Fruit fly (Drosophila melanogaster) whole organism, embryonic: ENCODE measurements around the gene mib1.

Experiments used
- Abd-B ChIP-seq: fragments of 200-800 bp; sonication (Bioruptor generic); optimal IDR thresholded peaks from 2 replicates; lab custom pipeline; 2018; ENCODE audit warnings: missing biosample characterization, mild to moderate bottlenecking, missing genetic modification characterization, moderate library complexity
- Ada2b ChIP-seq: fragments of 200-800 bp; sonication (Bioruptor generic); IDR thresholded peaks from 2 replicates; pipeline ENCODE4 v1.3.6; 2022; ENCODE audit warnings: missing biosample characterization, missing genetic modification characterization
- CG10209 ChIP-seq: fragments of 200-800 bp; sonication (Bioruptor generic); optimal IDR thresholded peaks from 3 replicates; lab custom pipeline; 2017; ENCODE audit warnings: missing biosample characterization, mild to moderate bottlenecking, missing genetic modification characterization, missing genetic modification reagents
- CG10654 ChIP-seq: fragments of 200-800 bp; sonication (Bioruptor generic); optimal IDR thresholded peaks from 2 replicates; lab custom pipeline; 2016; ENCODE audit warnings: missing biosample characterization, missing genetic modification characterization
- CG12219 ChIP-seq: fragments of 200-800 bp; sonication (Bioruptor generic); optimal IDR thresholded peaks from 3 replicates; lab custom pipeline; 2018; ENCODE audit warnings: missing biosample characterization, mild to moderate bottlenecking, missing genetic modification characterization
- CG1233 ChIP-seq: fragments of 200-800 bp; sonication (Bioruptor generic); optimal IDR thresholded peaks from 4 replicates; lab custom pipeline; 2018; ENCODE audit warnings: missing biosample characterization, mild to moderate bottlenecking, missing genetic modification characterization
- CG12769 ChIP-seq: fragments of 200-800 bp; sonication (Bioruptor generic); optimal IDR thresholded peaks from 2 replicates; lab custom pipeline; 2019; ENCODE audit warnings: missing biosample characterization, mild to moderate bottlenecking, missing genetic modification characterization, moderate library complexity
- CG13123 ChIP-seq: fragments of 200-800 bp; sonication (Bioruptor generic); optimal IDR thresholded peaks from 2 replicates; lab custom pipeline; 2016; ENCODE audit warnings: missing biosample characterization, missing genetic modification characterization
- CG13296 ChIP-seq: fragments of 200-800 bp; sonication (Bioruptor generic); optimal IDR thresholded peaks from 3 replicates; lab custom pipeline; 2018; ENCODE audit warnings: missing biosample characterization, mild to moderate bottlenecking, missing genetic modification characterization
- CG14441 ChIP-seq: fragments of 200-800 bp; sonication (Bioruptor generic); IDR thresholded peaks from 2 replicates; pipeline ENCODE4 v1.3.6; 2022; ENCODE audit warnings: missing biosample characterization, missing genetic modification characterization
- CG14667 ChIP-seq: fragments of 200-800 bp; sonication (Bioruptor generic); IDR thresholded peaks from 2 replicates; pipeline ENCODE4 v1.3.6; 2022; ENCODE audit warnings: missing biosample characterization, missing genetic modification characterization
- CG15479 ChIP-seq: fragments of 200-800 bp; sonication (Bioruptor generic); optimal IDR thresholded peaks from 3 replicates; lab custom pipeline; 2019; ENCODE audit warnings: missing biosample characterization, mild to moderate bottlenecking, missing genetic modification characterization, moderate library complexity
- CG15696 ChIP-seq: fragments of 200-800 bp; sonication (Bioruptor generic); optimal IDR thresholded peaks from 2 replicates; lab custom pipeline; 2019; ENCODE audit warnings: missing biosample characterization, mild to moderate bottlenecking, missing genetic modification characterization, moderate library complexity
- CG2712 ChIP-seq: fragments of 200-800 bp; optimal IDR thresholded peaks from 3 replicates; lab custom pipeline; 2019; ENCODE audit warnings: missing biosample characterization, mild to moderate bottlenecking, missing genetic modification characterization, moderate library complexity
- CG30431 ChIP-seq: fragments of 200-800 bp; sonication (Bioruptor generic); optimal IDR thresholded peaks from 2 replicates; lab custom pipeline; 2017; ENCODE audit warnings: missing biosample characterization, missing genetic modification characterization
- CG31224 ChIP-seq: fragments of 200-800 bp; sonication (Bioruptor generic); IDR thresholded peaks from 2 replicates; pipeline ENCODE4 v1.3.6; 2022; ENCODE audit warnings: missing biosample characterization, missing genetic modification characterization
- CG42726 ChIP-seq: fragments of 200-800 bp; sonication (Bioruptor generic); IDR thresholded peaks from 2 replicates; pipeline ENCODE4 v1.3.6; 2022; ENCODE audit warnings: missing biosample characterization, missing genetic modification characterization; ENCODE audit not compliant: partially characterized antibody
- CG4730 ChIP-seq: fragments of 200-800 bp; sonication (Bioruptor generic); IDR thresholded peaks from 2 replicates; pipeline ENCODE4 v1.3.6; 2022; ENCODE audit warnings: missing biosample characterization, missing genetic modification characterization
- CG7839 ChIP-seq: fragments of 200-800 bp; sonication (Bioruptor generic); optimal IDR thresholded peaks from 3 replicates; lab custom pipeline; 2018; ENCODE audit warnings: missing biosample characterization, mild to moderate bottlenecking, missing genetic modification characterization, moderate library complexity
- CG8290 ChIP-seq, 3 experiments: fragments of 200-800 bp; sonication (Bioruptor generic); optimal IDR thresholded peaks; 2 replicates each; lab custom pipeline; 2016 to 2019; ENCODE audit warnings: missing biosample characterization in 3 of 3, missing genetic modification characterization in 3 of 3, mild to moderate bottlenecking in 2 of 3, moderate library complexity in 1 of 3
- CG8359 ChIP-seq: fragments of 200-800 bp; sonication (Bioruptor generic); optimal IDR thresholded peaks from 2 replicates; lab custom pipeline; 2017; ENCODE audit warnings: missing biosample characterization, mild to moderate bottlenecking, missing genetic modification characterization, borderline replicate concordance
- Dip3 ChIP-seq: fragments of 200-800 bp; sonication (Bioruptor generic); optimal IDR thresholded peaks from 3 replicates; lab custom pipeline; 2016; ENCODE audit warnings: missing biosample characterization, missing genetic modification characterization
- E2f2 ChIP-seq: fragments of 200-800 bp; sonication (Bioruptor generic); IDR thresholded peaks from 2 replicates; pipeline ENCODE4 v1.3.6; 2022; ENCODE audit warnings: missing biosample characterization, missing genetic modification characterization
- Eip74EF ChIP-seq, 2 experiments: fragments of 200-800 bp in 1 of 2; fragments of >200 bp in 1 of 2; sonication (Bioruptor generic) in 1 of 2; optimal IDR thresholded peaks; 2 replicates each; lab custom pipeline; 2017 to 2019; ENCODE audit warnings: missing biosample characterization in 2 of 2, missing genetic modification characterization in 2 of 2, mild to moderate bottlenecking in 1 of 2, moderate library complexity in 1 of 2
- Ets65A ChIP-seq: fragments of 200-800 bp; sonication (Bioruptor generic); peaks from one replicate; lab custom pipeline; 2016; ENCODE audit warnings: missing biosample characterization, missing genetic modification characterization
- HLH4C ChIP-seq: fragments of 200-800 bp; sonication (Bioruptor generic); IDR thresholded peaks from 3 replicates; pipeline ENCODE4 v1.3.6; 2022; ENCODE audit warnings: missing biosample characterization, missing genetic modification characterization; ENCODE audit not compliant: partially characterized antibody
- HmgZ ChIP-seq: fragments of 200-800 bp; sonication (Bioruptor generic); optimal IDR thresholded peaks from 2 replicates; lab custom pipeline; 2018; ENCODE audit warnings: missing biosample characterization, mild to moderate bottlenecking, missing genetic modification characterization
- Max ChIP-seq: fragments of 200-800 bp; sonication (Bioruptor generic); optimal IDR thresholded peaks from 2 replicates; lab custom pipeline; 2016; ENCODE audit warnings: missing biosample characterization, mild to moderate bottlenecking, missing genetic modification characterization
- Med ChIP-seq: fragments of 200-800 bp; sonication (Bioruptor generic); peaks from one replicate; lab custom pipeline; 2016; ENCODE audit warnings: missing biosample characterization, missing genetic modification characterization, mild to moderate bottlenecking, inconsistent platforms, moderate library complexity
- NK7.1 ChIP-seq: fragments of 200-800 bp; sonication (Bioruptor generic); optimal IDR thresholded peaks from 3 replicates; lab custom pipeline; 2016; ENCODE audit warnings: missing biosample characterization, missing genetic modification characterization
- Nf-YC ChIP-seq: fragments of 200-800 bp; optimal IDR thresholded peaks from 3 replicates; lab custom pipeline; 2019; ENCODE audit warnings: missing biosample characterization, mild to moderate bottlenecking, missing genetic modification characterization, moderate library complexity
- Sox100B ChIP-seq: fragments of 200-800 bp; sonication (Bioruptor generic); optimal IDR thresholded peaks from 3 replicates; lab custom pipeline; 2018; ENCODE audit warnings: missing biosample characterization, mild to moderate bottlenecking, missing genetic modification characterization
- Sry-β ChIP-seq: fragments of 200-800 bp; sonication (Bioruptor generic); optimal IDR thresholded peaks from 2 replicates; lab custom pipeline; 2018; ENCODE audit warnings: missing biosample characterization, mild to moderate bottlenecking, missing genetic modification characterization, moderate library complexity
- Ssrp ChIP-seq: fragments of 200-800 bp; sonication (Bioruptor generic); optimal IDR thresholded peaks from 2 replicates; lab custom pipeline; 2018; ENCODE audit warnings: missing biosample characterization, mild to moderate bottlenecking, missing genetic modification characterization, moderate library complexity
- bowl ChIP-seq: fragments of 200-800 bp; sonication (Bioruptor generic); IDR thresholded peaks from 2 replicates; pipeline ENCODE4 v1.3.6; 2022; ENCODE audit warnings: missing biosample characterization, missing genetic modification characterization
- croc ChIP-seq: fragments of 200-800 bp; sonication (Bioruptor generic); conservative IDR thresholded peaks from 3 replicates; pipeline ENCODE4 v1.3.6; 2022; ENCODE audit warnings: missing biosample characterization, missing genetic modification characterization
- dmrt99B ChIP-seq: fragments of 200-800 bp; sonication (Bioruptor generic); optimal IDR thresholded peaks from 2 replicates; lab custom pipeline; 2018; ENCODE audit warnings: missing biosample characterization, mild to moderate bottlenecking, missing genetic modification characterization, moderate library complexity
- dpn ChIP-seq, 2 experiments: fragments of 200-800 bp; sonication (Bioruptor generic); optimal IDR thresholded peaks; 3 replicates each; lab custom pipeline; 2016; ENCODE audit warnings: missing biosample characterization in 2 of 2, missing genetic modification characterization in 2 of 2
- fd96Cb ChIP-seq: fragments of 200-800 bp; sonication (Bioruptor generic); optimal IDR thresholded peaks from 2 replicates; lab custom pipeline; 2018; ENCODE audit warnings: missing biosample characterization, mild to moderate bottlenecking, missing genetic modification characterization, moderate library complexity
- ftz-f1 ChIP-seq: fragments of 200-800 bp; sonication (Bioruptor generic); optimal IDR thresholded peaks from 2 replicates; lab custom pipeline; 2016; ENCODE audit warnings: missing biosample characterization, missing genetic modification characterization
- hkb ChIP-seq, 2 experiments: fragments of 200-800 bp in 1 of 2; fragments of >200 bp in 1 of 2; sonication (Bioruptor generic) in 1 of 2; IDR thresholded peaks in 1 of 2; optimal IDR thresholded peaks in 1 of 2; 2 replicates each; pipeline versions ENCODE4 v1.3.6 to Lab custom; 2017 to 2022; ENCODE audit warnings: missing biosample characterization in 1 of 2, missing genetic modification characterization in 1 of 2
- klu ChIP-seq: fragments of 200-800 bp; sonication (Bioruptor generic); IDR thresholded peaks from 2 replicates; pipeline ENCODE4 v1.3.6; 2022; ENCODE audit warnings: missing biosample characterization, missing genetic modification characterization
- lbe ChIP-seq: fragments of 200-800 bp; sonication (Bioruptor generic); optimal IDR thresholded peaks from 2 replicates; lab custom pipeline; 2016; ENCODE audit warnings: missing biosample characterization, mild to moderate bottlenecking, missing genetic modification characterization
- mld ChIP-seq: fragments of 200-800 bp; sonication (Bioruptor generic); IDR thresholded peaks from 3 replicates; pipeline ENCODE4 v1.3.6; 2022; ENCODE audit warnings: missing biosample characterization, missing genetic modification characterization; ENCODE audit not compliant: partially characterized antibody
- pzg ChIP-seq: fragments of 200-800 bp; sonication (Bioruptor generic); optimal IDR thresholded peaks from 3 replicates; lab custom pipeline; 2018; ENCODE audit warnings: missing biosample characterization, mild to moderate bottlenecking, missing genetic modification characterization, moderate library complexity
- ranshi ChIP-seq: fragments of 200-800 bp; sonication (Bioruptor generic); IDR thresholded peaks from 2 replicates; pipeline ENCODE4 v1.3.6; 2022; ENCODE audit warnings: missing biosample characterization, missing genetic modification characterization
- sob ChIP-seq: fragments of 200-800 bp; sonication (Bioruptor generic); IDR thresholded peaks from 2 replicates; pipeline ENCODE4 v1.3.6; 2022; ENCODE audit warnings: missing biosample characterization, missing genetic modification characterization
- toy ChIP-seq: fragments of 200-800 bp; sonication (Bioruptor generic); IDR thresholded peaks from 2 replicates; pipeline ENCODE4 v1.3.6; 2022; ENCODE audit warnings: missing biosample characterization, missing genetic modification characterization
- zf30C ChIP-seq: fragments of 200-800 bp; sonication (Bioruptor generic); optimal IDR thresholded peaks from 3 replicates; lab custom pipeline; 2018; ENCODE audit warnings: missing biosample characterization, mild to moderate bottlenecking, missing genetic modification characterization

Gene mib1

dm6 chr3L:15977565-15977964, 34.0 kb downstream of the mib1 start (continued):
- TF ChIP-seq CG42726 (GFP tag; lab: Robert Waterston, UW) (no peak), sob (GFP tag; lab: Robert Waterston, UW) (peak; percentile 36; the same call in 1 of the 2 replicates), NK7.1 (GFP tag; lab: Kevin White, UChicago) (peak; percentile 8), Eip74EF (GFP tag; optimal IDR thresholded peaks at IDR 0.05; lab: Kevin White, UChicago) (peak in 1 of 2 experiments; percentile 28), Sox100B (GFP tag; lab: Kevin White, UChicago) (no peak), toy (GFP tag; lab: Robert Waterston, UW) (0 out of 2 replicates have a peak, but pooled peaks have one; percentile 7), CG10209 (GFP tag; lab: Kevin White, UChicago) (peak; percentile 28), CG13296 (GFP tag; lab: Kevin White, UChicago) (peak; percentile 39), fd96Cb (tag; lab: Kevin White, UChicago) (peak; percentile 46), dmrt99B (tag; lab: Kevin White, UChicago) (peak; percentile 72), HmgZ (tag; lab: Kevin White, UChicago) (no peak), Ets65A (GFP tag; lab: Kevin White, UChicago) (peak; percentile 16), Ssrp (tag; lab: Kevin White, UChicago) (no peak), CG14441 (GFP tag; lab: Robert Waterston, UW) (peak; percentile 66), CG2712 (peak; percentile 68), Nf-YC (tag; lab: Kevin White, UChicago) (peak; percentile 11), croc (GFP tag; lab: Robert Waterston, UW) (peak; percentile 53; the same call in 2 of the 3 replicates), HLH4C (GFP tag; lab: Robert Waterston, UW) (no peak), bowl (GFP tag; lab: Robert Waterston, UW) (no peak), ranshi (GFP tag; lab: Robert Waterston, UW) (peak; percentile 45; the same call in 1 of the 2 replicates), Max (peak; percentile 39), CG12219 (GFP tag; lab: Kevin White, UChicago) (no peak), pzg (GFP tag; lab: Kevin White, UChicago) (no peak), hkb (optimal IDR thresholded peaks at IDR 0.05; lab: Kevin White, UChicago) (no peak), hkb (GFP tag; IDR thresholded peaks at IDR 0.05; lab: Robert Waterston, UW) (peak; percentile 72), lbe (peak; percentile 81), CG15479 (GFP tag; lab: Kevin White, UChicago) (no peak), CG8359 (GFP tag; lab: Kevin White, UChicago) (no peak), CG12769 (tag; lab: Kevin White, UChicago) (no peak), CG4730 (GFP tag; lab: Robert Waterston, UW) (peak; percentile 72), CG1233 (GFP tag; lab: Kevin White, UChicago) (peak; percentile 49), CG30431 (GFP tag; lab: Kevin White, UChicago) (no peak), CG15696 (no peak), CG7839 (tag; lab: Kevin White, UChicago) (peak; percentile 75), ftz-f1 (GFP tag; lab: Kevin White, UChicago) (no peak), Dip3 (GFP tag; lab: Kevin White, UChicago) (no peak), E2f2 (peak; percentile 22; the same call in 1 of the 2 replicates), zf30C (GFP tag; lab: Kevin White, UChicago) (peak; percentile 38), Abd-B (GFP tag; lab: Kevin White, UChicago) (peak; percentile 51), CG31224 (GFP tag; lab: Robert Waterston, UW) (peak; percentile 41; the same call in 1 of the 2 replicates), mld (GFP tag; lab: Robert Waterston, UW) (no peak), Med (GFP tag; lab: Kevin White, UChicago) (peak; percentile 69), dpn (GFP tag; optimal IDR thresholded peaks at IDR 0.05; lab: Kevin White, UChicago) (peak in 1 of 2 experiments; percentile 44), CG14667 (GFP tag; lab: Robert Waterston, UW) (peak; percentile 58), klu (GFP tag; lab: Robert Waterston, UW) (peak; percentile 52; the same call in 1 of the 2 replicates), Sry-β (GFP tag; lab: Kevin White, UChicago) (no peak), CG13123 (GFP tag; lab: Kevin White, UChicago) (no peak), CG8290 (GFP tag; optimal IDR thresholded peaks at IDR 0.05; lab: Kevin White, UChicago) (no peak), CG8290 (tag; optimal IDR thresholded peaks at IDR 0.05; lab: Kevin White, UChicago) (no peak), Ada2b (GFP tag; lab: Robert Waterston, UW) (peak; percentile 66), CG10654 (GFP tag; lab: Kevin White, UChicago) (peak; percentile 18)
